Worm (Caenorhabditis elegans) whole organism, late embryonic: ENCODE measurements around the gene C10C5.4.

ENCODE experiments used
- F13H6.1 ChIP-seq: sonication (generic microtip); optimal IDR thresholded peaks from 2 replicates; lab custom pipeline; 2016; ENCODE audit warnings: missing genetic modification characterization, missing compliant biosample characterization
- elt-2 ChIP-seq: sonication (generic microtip); optimal IDR thresholded peaks from 2 replicates; lab custom pipeline; 2016; ENCODE audit warnings: missing genetic modification reagents, missing genetic modification characterization, missing compliant biosample characterization
- ets-4 ChIP-seq: sonication (generic microtip); optimal IDR thresholded peaks from 2 replicates; lab custom pipeline; 2016; ENCODE audit warnings: missing genetic modification characterization, missing compliant biosample characterization
- eyg-1 ChIP-seq: sonication (generic microtip); optimal IDR thresholded peaks from 2 replicates; lab custom pipeline; 2016; ENCODE audit warnings: missing genotype, missing genetic modification characterization, missing compliant biosample characterization
- fkh-10 ChIP-seq: fragments of 150-350 bp; optimal IDR thresholded peaks from 2 replicates; lab custom pipeline; 2014; ENCODE audit warnings: missing biosample characterization, missing genetic modification reagents, missing genetic modification characterization
- hlh-8 ChIP-seq: sonication (generic microtip); optimal IDR thresholded peaks from 2 replicates; lab custom pipeline; 2016; ENCODE audit warnings: missing genotype, missing genetic modification characterization, missing compliant biosample characterization
- nhr-11 ChIP-seq: fragments of 150-350 bp; optimal IDR thresholded peaks from 2 replicates; lab custom pipeline; 2014; ENCODE audit warnings: missing biosample characterization, missing genetic modification characterization
- pqm-1 ChIP-seq: sonication (generic microtip); optimal IDR thresholded peaks from 2 replicates; lab custom pipeline; 2016; ENCODE audit warnings: missing genetic modification characterization, missing compliant biosample characterization
- sox-2 ChIP-seq: fragments of 200-800 bp; sonication (Bioruptor generic); IDR thresholded peaks from 2 replicates; pipeline ENCODE4 v1.3.6; 2022; ENCODE audit warnings: missing genetic modification reagents, missing genetic modification characterization, missing compliant biosample characterization
- tbx-2 ChIP-seq: sonication (generic microtip); optimal IDR thresholded peaks from 2 replicates; lab custom pipeline; 2016; ENCODE audit warnings: missing genetic modification characterization, missing compliant biosample characterization

ce11 chrIV:9403761-9404420 is 25.5 kb downstream of the C10C5.4 start:
- TF ChIP-seq pqm-1 (tag; lab: Kevin White, UChicago) (no peak), hlh-8 (tag; lab: Kevin White, UChicago) (no peak), elt-2 (tag; lab: Kevin White, UChicago) (no peak), nhr-11 (tag; lab: Kevin White, UChicago) (no peak), fkh-10 (no peak), sox-2 (GFP tag; lab: Robert Waterston, UW) (no peak), F13H6.1 (no peak), tbx-2 (tag; lab: Kevin White, UChicago) (no peak), eyg-1 (no peak), ets-4 (no peak)
